Fruit fly (Drosophila melanogaster) whole organism, embryonic: Measurements from ENCODE around the gene mirr.

Source experiments
- Atf-2 ChIP-seq: fragments of 200-800 bp; sonication (Bioruptor generic); optimal IDR thresholded peaks from 2 replicates; lab custom pipeline; 2016; ENCODE audit warnings: missing biosample characterization, missing genetic modification characterization
- CG10543 ChIP-seq: fragments of 200-800 bp; sonication (Bioruptor generic); optimal IDR thresholded peaks from 3 replicates; lab custom pipeline; 2017; ENCODE audit warnings: missing biosample characterization, mild to moderate bottlenecking, missing genetic modification characterization, moderate library complexity
- CG11398 ChIP-seq: fragments of 200-800 bp; sonication (Bioruptor generic); optimal IDR thresholded peaks from 2 replicates; lab custom pipeline; 2016; ENCODE audit warnings: missing biosample characterization, missing genetic modification characterization
- CG12155 ChIP-seq: fragments of 200-800 bp; sonication (Bioruptor generic); optimal IDR thresholded peaks from 3 replicates; lab custom pipeline; 2016; ENCODE audit warnings: missing biosample characterization, missing genetic modification characterization
- CG15011 ChIP-seq: fragments of 200-800 bp; sonication (Bioruptor generic); optimal IDR thresholded peaks from 3 replicates; lab custom pipeline; 2018; ENCODE audit warnings: missing biosample characterization, mild to moderate bottlenecking, missing genetic modification characterization
- CG15601 ChIP-seq: fragments of 200-800 bp; sonication (Bioruptor generic); optimal IDR thresholded peaks from 3 replicates; lab custom pipeline; 2019; ENCODE audit warnings: missing biosample characterization, mild to moderate bottlenecking, missing genetic modification characterization, moderate library complexity
- CG17328 ChIP-seq: fragments of 200-800 bp; sonication (Bioruptor generic); IDR thresholded peaks from 2 replicates; pipeline ENCODE4 v1.3.6; 2022; ENCODE audit warnings: missing biosample characterization, missing genetic modification characterization
- CG2199 ChIP-seq: fragments of 200-800 bp; sonication (Bioruptor generic); IDR thresholded peaks from 3 replicates; pipeline ENCODE4 v1.3.6; 2022; ENCODE audit warnings: missing biosample characterization, missing genetic modification characterization
- CG30020 ChIP-seq: fragments of 200-800 bp; optimal IDR thresholded peaks from 2 replicates; lab custom pipeline; 2019; ENCODE audit warnings: missing biosample characterization, mild to moderate bottlenecking, missing genetic modification characterization, moderate library complexity
- CG34224 ChIP-seq: fragments of 200-800 bp; sonication (Bioruptor generic); IDR thresholded peaks from 3 replicates; pipeline ENCODE4 v1.3.6; 2022; ENCODE audit warnings: missing biosample characterization, missing genetic modification characterization; ENCODE audit not compliant: partially characterized antibody
- CG3995 ChIP-seq: fragments of 200-800 bp; sonication (Bioruptor generic); optimal IDR thresholded peaks from 3 replicates; lab custom pipeline; 2016; ENCODE audit warnings: missing biosample characterization, missing genetic modification characterization
- CG42726 ChIP-seq: fragments of 200-800 bp; sonication (Bioruptor generic); IDR thresholded peaks from 2 replicates; pipeline ENCODE4 v1.3.6; 2022; ENCODE audit warnings: missing biosample characterization, missing genetic modification characterization; ENCODE audit not compliant: partially characterized antibody
- CG4617 ChIP-seq: fragments of 200-800 bp; sonication (Bioruptor generic); optimal IDR thresholded peaks from 3 replicates; lab custom pipeline; 2016; ENCODE audit warnings: missing biosample characterization, missing genetic modification characterization, borderline replicate concordance
- CG6175 ChIP-seq: fragments of 200-800 bp; sonication (Bioruptor generic); IDR thresholded peaks from 3 replicates; pipeline ENCODE4 v1.3.6; 2022; ENCODE audit warnings: missing biosample characterization, missing genetic modification characterization
- CG7357 ChIP-seq: fragments of 200-800 bp; sonication (Bioruptor generic); IDR thresholded peaks from 3 replicates; pipeline ENCODE4 v1.3.6; 2022; ENCODE audit warnings: missing biosample characterization, missing genetic modification characterization
- Dbx ChIP-seq: fragments of 200-800 bp; sonication (Bioruptor generic); IDR thresholded peaks from 3 replicates; pipeline ENCODE4 v1.3.6; 2022; ENCODE audit warnings: missing biosample characterization, missing genetic modification characterization
- Deaf1 ChIP-seq: fragments of 200-800 bp; optimal IDR thresholded peaks from 3 replicates; lab custom pipeline; 2019; ENCODE audit warnings: missing biosample characterization, mild to moderate bottlenecking, missing genetic modification characterization, moderate library complexity
- Dek ChIP-seq: fragments of 200-800 bp; sonication (Bioruptor generic); optimal IDR thresholded peaks from 3 replicates; lab custom pipeline; 2019; ENCODE audit warnings: missing biosample characterization, mild to moderate bottlenecking, missing genetic modification characterization, moderate library complexity
- Dll ChIP-seq: fragments of 200-800 bp; sonication (Bioruptor generic); IDR thresholded peaks from 4 replicates; pipeline ENCODE4 v1.3.6; 2022; ENCODE audit warnings: missing biosample characterization, missing genetic modification characterization; ENCODE audit not compliant: partially characterized antibody
- Dp ChIP-seq: fragments of 200-800 bp; sonication (Bioruptor generic); optimal IDR thresholded peaks from 2 replicates; lab custom pipeline; 2018; ENCODE audit warnings: missing biosample characterization, mild to moderate bottlenecking, missing genetic modification characterization, moderate library complexity
- Drgx ChIP-seq: fragments of 200-800 bp; sonication (Bioruptor generic); IDR thresholded peaks from 2 replicates; pipeline ENCODE4 v1.3.6; 2022; ENCODE audit warnings: missing biosample characterization, missing genetic modification characterization
- E2f2 ChIP-seq: fragments of 200-800 bp; sonication (Bioruptor generic); IDR thresholded peaks from 2 replicates; pipeline ENCODE4 v1.3.6; 2022; ENCODE audit warnings: missing biosample characterization, missing genetic modification characterization
- Gsc ChIP-seq: fragments of 200-800 bp; sonication (Bioruptor generic); IDR thresholded peaks from 2 replicates; pipeline ENCODE4 v1.3.6; 2022; ENCODE audit warnings: missing biosample characterization, missing genetic modification characterization
- H15 ChIP-seq: fragments of 200-800 bp; sonication (Bioruptor generic); IDR thresholded peaks from 3 replicates; pipeline ENCODE4 v1.3.6; 2022; ENCODE audit warnings: missing biosample characterization, missing genetic modification characterization
- Max ChIP-seq: fragments of 200-800 bp; sonication (Bioruptor generic); optimal IDR thresholded peaks from 2 replicates; lab custom pipeline; 2016; ENCODE audit warnings: missing biosample characterization, mild to moderate bottlenecking, missing genetic modification characterization
- Meics ChIP-seq: fragments of 200-800 bp; sonication (Bioruptor generic); optimal IDR thresholded peaks from 2 replicates; lab custom pipeline; 2017; ENCODE audit warnings: missing biosample characterization, mild to moderate bottlenecking, missing genetic modification characterization
- NFAT ChIP-seq: fragments of 200-800 bp; sonication (Bioruptor generic); IDR thresholded peaks from 2 replicates; pipeline ENCODE4 v1.3.6; 2022; ENCODE audit warnings: missing biosample characterization, missing genetic modification characterization
- Six4 ChIP-seq: fragments of 200-800 bp; sonication (Bioruptor generic); optimal IDR thresholded peaks from 2 replicates; lab custom pipeline; 2016; ENCODE audit warnings: missing biosample characterization, missing genetic modification characterization
- Spps ChIP-seq: fragments of 200-800 bp; sonication (Bioruptor generic); optimal IDR thresholded peaks from 2 replicates; lab custom pipeline; 2018; ENCODE audit warnings: missing biosample characterization, mild to moderate bottlenecking, missing genetic modification characterization
- YL-1 ChIP-seq: fragments of 200-800 bp; sonication (Bioruptor generic); optimal IDR thresholded peaks from 3 replicates; lab custom pipeline; 2017; ENCODE audit warnings: missing biosample characterization, mild to moderate bottlenecking, missing genetic modification characterization
- ase ChIP-seq: fragments of 200-800 bp; sonication (Bioruptor generic); IDR thresholded peaks from 3 replicates; pipeline ENCODE4 v1.3.6; 2022; ENCODE audit warnings: missing biosample characterization, missing genetic modification characterization
- br ChIP-seq: fragments of >200 bp; optimal IDR thresholded peaks from 2 replicates; lab custom pipeline; 2017
- cad ChIP-seq: fragments of >200 bp; optimal IDR thresholded peaks from 2 replicates; lab custom pipeline; 2017; ENCODE audit warnings: missing biosample characterization, missing genetic modification characterization
- chn ChIP-seq: fragments of 200-800 bp; sonication (Bioruptor generic); optimal IDR thresholded peaks from 2 replicates; lab custom pipeline; 2016; ENCODE audit warnings: missing biosample characterization, missing genetic modification characterization
- ems ChIP-seq: fragments of 200-800 bp; sonication (Bioruptor generic); optimal IDR thresholded peaks from 3 replicates; lab custom pipeline; 2016; ENCODE audit warnings: missing biosample characterization, missing genetic modification characterization
- fd3F ChIP-seq: fragments of 200-800 bp; sonication (Bioruptor generic); optimal IDR thresholded peaks from 2 replicates; lab custom pipeline; 2018; ENCODE audit warnings: missing biosample characterization, mild to moderate bottlenecking, missing genetic modification characterization, moderate library complexity
- gfzf ChIP-seq: fragments of 200-800 bp; sonication (Bioruptor generic); optimal IDR thresholded peaks from 2 replicates; lab custom pipeline; 2016; ENCODE audit warnings: missing biosample characterization, mild to moderate bottlenecking, missing genetic modification characterization, moderate library complexity
- h ChIP-seq: fragments of >200 bp; optimal IDR thresholded peaks from 2 replicates; lab custom pipeline; 2017
- jigr1 ChIP-seq: fragments of 200-800 bp; sonication (Bioruptor generic); IDR thresholded peaks from 3 replicates; pipeline ENCODE4 v1.3.6; 2022; ENCODE audit warnings: missing biosample characterization, missing genetic modification characterization
- jumu ChIP-seq: fragments of 200-800 bp; sonication (Bioruptor generic); optimal IDR thresholded peaks from 3 replicates; lab custom pipeline; 2016; ENCODE audit warnings: missing biosample characterization, missing genetic modification characterization
- lbe ChIP-seq: fragments of 200-800 bp; sonication (Bioruptor generic); optimal IDR thresholded peaks from 2 replicates; lab custom pipeline; 2016; ENCODE audit warnings: missing biosample characterization, mild to moderate bottlenecking, missing genetic modification characterization
- nom ChIP-seq: fragments of 200-800 bp; sonication (Bioruptor generic); optimal IDR thresholded peaks from 2 replicates; lab custom pipeline; 2017; ENCODE audit warnings: missing biosample characterization, missing genetic modification characterization, mild to moderate bottlenecking, moderate library complexity, missing genetic modification reagents
- onecut ChIP-seq: fragments of 200-800 bp; sonication (Bioruptor generic); IDR thresholded peaks from 2 replicates; pipeline ENCODE4 v1.3.6; 2022; ENCODE audit warnings: missing biosample characterization, missing genetic modification characterization
- p53 ChIP-seq: fragments of 200-800 bp; sonication (Bioruptor generic); optimal IDR thresholded peaks from 2 replicates; lab custom pipeline; 2016; ENCODE audit warnings: missing biosample characterization, missing genetic modification characterization
- pnt ChIP-seq: fragments of 200-800 bp; sonication (Bioruptor generic); optimal IDR thresholded peaks from 3 replicates; lab custom pipeline; 2016; ENCODE audit warnings: missing biosample characterization, missing genetic modification characterization
- psq ChIP-seq: fragments of 200-800 bp; sonication (Bioruptor generic); optimal IDR thresholded peaks from 2 replicates; lab custom pipeline; 2017; ENCODE audit warnings: missing biosample characterization, missing genetic modification characterization
- pzg ChIP-seq: fragments of 200-800 bp; sonication (Bioruptor generic); optimal IDR thresholded peaks from 3 replicates; lab custom pipeline; 2018; ENCODE audit warnings: missing biosample characterization, mild to moderate bottlenecking, missing genetic modification characterization, moderate library complexity
- sens ChIP-seq: fragments of 200-800 bp; sonication (Bioruptor generic); peaks from one replicate; lab custom pipeline; 2016; ENCODE audit warnings: missing biosample characterization, missing genetic modification characterization
- tll ChIP-seq, 2 experiments: fragments of 200-800 bp in 1 of 2; fragments of >200 bp in 1 of 2; sonication (Bioruptor generic) in 1 of 2; optimal IDR thresholded peaks; 2 replicates each; lab custom pipeline; 2017 to 2019; ENCODE audit warnings: missing biosample characterization in 2 of 2, missing genetic modification characterization in 2 of 2, mild to moderate bottlenecking in 1 of 2, moderate library complexity in 1 of 2
- unpg ChIP-seq: fragments of 200-800 bp; sonication (Bioruptor generic); optimal IDR thresholded peaks from 3 replicates; lab custom pipeline; 2018; ENCODE audit warnings: missing biosample characterization, mild to moderate bottlenecking, missing genetic modification characterization, moderate library complexity
- vvl ChIP-seq: fragments of 200-800 bp; sonication (Bioruptor generic); IDR thresholded peaks from 2 replicates; pipeline ENCODE4 v1.3.6; 2022; ENCODE audit warnings: missing biosample characterization, missing genetic modification characterization
- zfh2 ChIP-seq: fragments of 200-800 bp; sonication (Bioruptor generic); optimal IDR thresholded peaks from 2 replicates; lab custom pipeline; 2016; ENCODE audit warnings: missing biosample characterization, missing genetic modification characterization

Gene mirr

dm6 chr3L:12745121-12745770, 51.8 kb downstream of the mirr start, which contains the start of gene CG32109 (continued):
- TF ChIP-seq CG2199 (GFP tag; lab: Robert Waterston, UW) = no peak
- TF ChIP-seq CG4617 (GFP tag; lab: Kevin White, UChicago) = peak; percentile 18
- TF ChIP-seq CG17328 = no peak
- no peak for TF ChIP-seq Deaf1 (tag; lab: Kevin White, UChicago)
- peak; percentile 61 for TF ChIP-seq Dp
- no peak for TF ChIP-seq Spps (tag; lab: Kevin White, UChicago)
- TF ChIP-seq pzg (GFP tag; lab: Kevin White, UChicago) = peak; percentile 23
- no peak for TF ChIP-seq zfh2 (GFP tag; lab: Kevin White, UChicago)
- TF ChIP-seq Dek (tag; lab: Kevin White, UChicago) = no peak
- no peak for TF ChIP-seq ase (GFP tag; lab: Robert Waterston, UW)
- no peak for TF ChIP-seq jumu (GFP tag; lab: Kevin White, UChicago)
- no peak for TF ChIP-seq Six4 (GFP tag; lab: Kevin White, UChicago)
- TF ChIP-seq ems (GFP tag; lab: Kevin White, UChicago) = no peak
- no peak for TF ChIP-seq CG30020
- TF ChIP-seq Drgx = no peak
- TF ChIP-seq CG15011 = no peak
- TF ChIP-seq vvl (GFP tag; lab: Robert Waterston, UW) = peak; percentile 22; the same call in 1 of the 2 replicates
- TF ChIP-seq NFAT (GFP tag; lab: Robert Waterston, UW) = no peak
- TF ChIP-seq CG10543 (GFP tag; lab: Kevin White, UChicago) = no peak
- no peak for TF ChIP-seq h
- TF ChIP-seq lbe (GFP tag; lab: Kevin White, UChicago) = peak; percentile 51
- peak; percentile 54 for TF ChIP-seq sens (GFP tag; lab: Kevin White, UChicago)
- TF ChIP-seq jigr1 = no peak
- no peak for TF ChIP-seq CG12155 (GFP tag; lab: Kevin White, UChicago)
- no peak for TF ChIP-seq CG42726 (GFP tag; lab: Robert Waterston, UW)
- no peak for TF ChIP-seq unpg (GFP tag; lab: Kevin White, UChicago)
- TF ChIP-seq Max (GFP tag; lab: Kevin White, UChicago) = no peak
- no peak for TF ChIP-seq onecut (GFP tag; lab: Robert Waterston, UW)
- no peak for TF ChIP-seq CG6175 (GFP tag; lab: Robert Waterston, UW)
- no peak for TF ChIP-seq br (lab: Kevin White, UChicago)
- peak; percentile 19 for TF ChIP-seq YL-1 (GFP tag; lab: Kevin White, UChicago)
- no peak for TF ChIP-seq cad (GFP tag; lab: Kevin White, UChicago)
- peak; percentile 65 for TF ChIP-seq E2f2 (GFP tag; lab: Robert Waterston, UW)
- TF ChIP-seq Dll (GFP tag; lab: Robert Waterston, UW) = no peak
- TF ChIP-seq fd3F (GFP tag; lab: Kevin White, UChicago) = no peak
- TF ChIP-seq CG11398 (GFP tag; lab: Kevin White, UChicago) = no peak
- no peak for TF ChIP-seq CG7357
- TF ChIP-seq tll (GFP tag; optimal IDR thresholded peaks at IDR 0.05; lab: Kevin White, UChicago) = no peak
- TF ChIP-seq H15 (GFP tag; lab: Robert Waterston, UW) = no peak
- TF ChIP-seq CG34224 (GFP tag; lab: Robert Waterston, UW) = peak; percentile 18; the same call in 1 of the 3 replicates
- TF ChIP-seq chn (GFP tag; lab: Kevin White, UChicago) = no peak
- no peak for TF ChIP-seq Meics (GFP tag; lab: Kevin White, UChicago)
- TF ChIP-seq Dbx (GFP tag; lab: Robert Waterston, UW) = no peak
- no peak for TF ChIP-seq CG15601
- TF ChIP-seq psq = no peak
- no peak for TF ChIP-seq p53 (GFP tag; lab: Kevin White, UChicago)
- no peak for TF ChIP-seq Gsc (GFP tag; lab: Robert Waterston, UW)
- peak; percentile 27 for TF ChIP-seq nom (GFP tag; lab: Kevin White, UChicago)
- TF ChIP-seq gfzf (GFP tag; lab: Kevin White, UChicago) = peak; percentile 57
- TF ChIP-seq CG3995 = no peak
- no peak for TF ChIP-seq pnt (GFP tag; lab: Kevin White, UChicago)
- no peak for TF ChIP-seq Atf-2 (GFP tag; lab: Kevin White, UChicago)
